Fruit fly (Drosophila melanogaster) whole organism, embryonic: Measurements from ENCODE around the gene RPA3.

ENCODE experiments used
- Antp ChIP-seq: fragments of 200-800 bp; sonication (Bioruptor generic); optimal IDR thresholded peaks from 3 replicates; lab custom pipeline; 2016; ENCODE audit warnings: missing biosample characterization, missing genetic modification characterization
- Bgb ChIP-seq: fragments of 200-800 bp; sonication (Bioruptor generic); IDR thresholded peaks from 2 replicates; pipeline ENCODE4 v1.3.6; 2022; ENCODE audit warnings: missing biosample characterization, missing genetic modification characterization; ENCODE audit not compliant: partially characterized antibody
- CG11560 ChIP-seq: fragments of 200-800 bp; sonication (Bioruptor generic); IDR thresholded peaks from 3 replicates; pipeline ENCODE4 v1.3.6; 2022; ENCODE audit warnings: missing biosample characterization, missing genetic modification characterization
- CG12104 ChIP-seq: fragments of 200-800 bp; sonication (Bioruptor generic); optimal IDR thresholded peaks from 3 replicates; lab custom pipeline; 2016; ENCODE audit warnings: missing biosample characterization, missing genetic modification characterization
- CG13296 ChIP-seq: fragments of 200-800 bp; sonication (Bioruptor generic); optimal IDR thresholded peaks from 3 replicates; lab custom pipeline; 2018; ENCODE audit warnings: missing biosample characterization, mild to moderate bottlenecking, missing genetic modification characterization
- CG14050 ChIP-seq: fragments of 200-800 bp; sonication (Bioruptor generic); IDR thresholded peaks from 3 replicates; pipeline ENCODE4 v1.3.6; 2022; ENCODE audit warnings: missing biosample characterization, missing genetic modification characterization
- CG14965 ChIP-seq: fragments of 200-800 bp; sonication (Bioruptor generic); optimal IDR thresholded peaks from 2 replicates; lab custom pipeline; 2016; ENCODE audit warnings: missing biosample characterization, missing genetic modification characterization, borderline replicate concordance
- CG15269 ChIP-seq: fragments of 200-800 bp; sonication (Bioruptor generic); optimal IDR thresholded peaks from 2 replicates; lab custom pipeline; 2018; ENCODE audit warnings: missing biosample characterization, mild to moderate bottlenecking, missing genetic modification characterization, moderate library complexity
- CG17361 ChIP-seq: fragments of 200-800 bp; sonication (Bioruptor generic); IDR thresholded peaks from 3 replicates; pipeline ENCODE4 v1.3.6; 2022; ENCODE audit warnings: missing biosample characterization, missing genetic modification characterization
- CG18619 ChIP-seq: fragments of 200-800 bp; sonication (Bioruptor generic); optimal IDR thresholded peaks from 3 replicates; lab custom pipeline; 2017; ENCODE audit warnings: missing biosample characterization, mild to moderate bottlenecking, missing genetic modification characterization
- CG2120 ChIP-seq: fragments of 200-800 bp; sonication (Bioruptor generic); optimal IDR thresholded peaks from 3 replicates; lab custom pipeline; 2016; ENCODE audit warnings: missing biosample characterization, missing genetic modification characterization
- CG30020 ChIP-seq: fragments of 200-800 bp; optimal IDR thresholded peaks from 2 replicates; lab custom pipeline; 2019; ENCODE audit warnings: missing biosample characterization, mild to moderate bottlenecking, missing genetic modification characterization, moderate library complexity
- CG33213 ChIP-seq: fragments of 200-800 bp; sonication (Bioruptor generic); optimal IDR thresholded peaks from 3 replicates; lab custom pipeline; 2016; ENCODE audit warnings: missing biosample characterization, missing genetic modification characterization
- CG34224 ChIP-seq: fragments of 200-800 bp; sonication (Bioruptor generic); IDR thresholded peaks from 3 replicates; pipeline ENCODE4 v1.3.6; 2022; ENCODE audit warnings: missing biosample characterization, missing genetic modification characterization; ENCODE audit not compliant: partially characterized antibody
- CG3995 ChIP-seq: fragments of 200-800 bp; sonication (Bioruptor generic); optimal IDR thresholded peaks from 3 replicates; lab custom pipeline; 2016; ENCODE audit warnings: missing biosample characterization, missing genetic modification characterization
- CG6254 ChIP-seq: fragments of 200-800 bp; sonication (Bioruptor generic); optimal IDR thresholded peaks from 3 replicates; lab custom pipeline; 2017; ENCODE audit warnings: mild to moderate bottlenecking, missing biosample characterization, missing genetic modification reagents, missing genetic modification characterization
- CG6791 ChIP-seq: fragments of 200-800 bp; sonication (Bioruptor generic); IDR thresholded peaks from 3 replicates; pipeline ENCODE4 v1.3.6; 2022; ENCODE audit warnings: missing biosample characterization, missing genetic modification characterization; ENCODE audit not compliant: partially characterized antibody
- CoRest ChIP-seq: fragments of 200-800 bp; sonication (Bioruptor generic); optimal IDR thresholded peaks from 3 replicates; lab custom pipeline; 2018; ENCODE audit warnings: missing biosample characterization, mild to moderate bottlenecking, missing genetic modification characterization, moderate library complexity
- D19B ChIP-seq: fragments of 200-800 bp; sonication (Bioruptor generic); optimal IDR thresholded peaks from 2 replicates; lab custom pipeline; 2017; ENCODE audit warnings: missing biosample characterization, mild to moderate bottlenecking, missing genetic modification characterization
- Doc2 ChIP-seq: fragments of 200-800 bp; sonication (Bioruptor generic); IDR thresholded peaks from 2 replicates; pipeline ENCODE4 v1.3.6; 2022; ENCODE audit warnings: missing biosample characterization, missing genetic modification characterization
- Dp ChIP-seq: fragments of 200-800 bp; sonication (Bioruptor generic); optimal IDR thresholded peaks from 2 replicates; lab custom pipeline; 2018; ENCODE audit warnings: missing biosample characterization, mild to moderate bottlenecking, missing genetic modification characterization, moderate library complexity
- E2f2 ChIP-seq: fragments of 200-800 bp; sonication (Bioruptor generic); IDR thresholded peaks from 2 replicates; pipeline ENCODE4 v1.3.6; 2022; ENCODE audit warnings: missing biosample characterization, missing genetic modification characterization
- Gsc ChIP-seq: fragments of 200-800 bp; sonication (Bioruptor generic); IDR thresholded peaks from 2 replicates; pipeline ENCODE4 v1.3.6; 2022; ENCODE audit warnings: missing biosample characterization, missing genetic modification characterization
- H2.0 ChIP-seq: fragments of 200-800 bp; sonication (Bioruptor generic); IDR thresholded peaks from 2 replicates; pipeline ENCODE4 v1.3.6; 2022; ENCODE audit warnings: missing biosample characterization, missing genetic modification characterization
- Hmx ChIP-seq: fragments of 200-800 bp; sonication (Bioruptor generic); optimal IDR thresholded peaks from 2 replicates; lab custom pipeline; 2016; ENCODE audit warnings: missing biosample characterization, missing genetic modification characterization
- Max ChIP-seq: fragments of 200-800 bp; sonication (Bioruptor generic); optimal IDR thresholded peaks from 2 replicates; lab custom pipeline; 2016; ENCODE audit warnings: missing biosample characterization, mild to moderate bottlenecking, missing genetic modification characterization
- Nf-YA ChIP-seq: fragments of 200-800 bp; sonication (Bioruptor generic); IDR thresholded peaks from 2 replicates; pipeline ENCODE4 v1.3.6; 2022; ENCODE audit warnings: missing biosample characterization, missing genetic modification characterization
- Opbp ChIP-seq: fragments of 200-800 bp; sonication (Bioruptor generic); IDR thresholded peaks from 3 replicates; pipeline ENCODE4 v1.3.6; 2022; ENCODE audit warnings: missing biosample characterization, missing genetic modification characterization; ENCODE audit not compliant: partially characterized antibody
- Optix ChIP-seq: fragments of 200-800 bp; sonication (Bioruptor generic); IDR thresholded peaks from 3 replicates; pipeline ENCODE4 v1.3.6; 2022; ENCODE audit warnings: missing biosample characterization, missing genetic modification characterization
- Ptx1 ChIP-seq: fragments of 200-800 bp; sonication (Bioruptor generic); IDR thresholded peaks from 2 replicates; pipeline ENCODE4 v1.3.6; 2022; ENCODE audit warnings: missing biosample characterization, missing genetic modification characterization
- Six4 ChIP-seq: fragments of 200-800 bp; sonication (Bioruptor generic); optimal IDR thresholded peaks from 2 replicates; lab custom pipeline; 2016; ENCODE audit warnings: missing biosample characterization, missing genetic modification characterization
- bsh ChIP-seq, 2 experiments: fragments of 200-800 bp; sonication (Bioruptor generic); optimal IDR thresholded peaks; 2 replicates each; lab custom pipeline; 2017 to 2018; ENCODE audit warnings: mild to moderate bottlenecking in 2 of 2, missing biosample characterization in 2 of 2, missing genetic modification characterization in 2 of 2, moderate library complexity in 1 of 2
- crp ChIP-seq, 2 experiments: fragments of 200-800 bp; sonication (Bioruptor generic); optimal IDR thresholded peaks; 2 replicates in 1 of 2; 3 replicates in 1 of 2; lab custom pipeline; 2017; ENCODE audit warnings: missing biosample characterization in 2 of 2, missing genetic modification characterization in 2 of 2, mild to moderate bottlenecking in 1 of 2, moderate library complexity in 1 of 2
- dan ChIP-seq: fragments of 200-800 bp; sonication (Bioruptor generic); IDR thresholded peaks from 2 replicates; pipeline ENCODE4 v1.3.6; 2022; ENCODE audit warnings: missing biosample characterization, missing genetic modification characterization
- dmrt11E ChIP-seq: fragments of 200-800 bp; sonication (Bioruptor generic); optimal IDR thresholded peaks from 3 replicates; lab custom pipeline; 2018; ENCODE audit warnings: missing biosample characterization, mild to moderate bottlenecking, missing genetic modification characterization, moderate library complexity
- dmrt99B ChIP-seq: fragments of 200-800 bp; sonication (Bioruptor generic); optimal IDR thresholded peaks from 2 replicates; lab custom pipeline; 2018; ENCODE audit warnings: missing biosample characterization, mild to moderate bottlenecking, missing genetic modification characterization, moderate library complexity
- ems ChIP-seq: fragments of 200-800 bp; sonication (Bioruptor generic); optimal IDR thresholded peaks from 3 replicates; lab custom pipeline; 2016; ENCODE audit warnings: missing biosample characterization, missing genetic modification characterization
- esg ChIP-seq: fragments of 200-800 bp; sonication (Bioruptor generic); conservative IDR thresholded peaks from 2 replicates; pipeline ENCODE4 v1.3.6; 2022; ENCODE audit warnings: missing biosample characterization, missing genetic modification characterization
- fu2 ChIP-seq: fragments of 200-800 bp; sonication (Bioruptor generic); optimal IDR thresholded peaks from 2 replicates; lab custom pipeline; 2016; ENCODE audit warnings: missing biosample characterization, missing genetic modification characterization
- gce ChIP-seq: fragments of 200-800 bp; sonication (Bioruptor generic); IDR thresholded peaks from 3 replicates; pipeline ENCODE4 v1.3.6; 2022; ENCODE audit warnings: missing biosample characterization, missing genetic modification characterization
- hb ChIP-seq: fragments of 200-800 bp; sonication (Bioruptor generic); IDR thresholded peaks from 3 replicates; pipeline ENCODE4 v1.3.6; 2022; ENCODE audit warnings: missing biosample characterization, missing genetic modification characterization; ENCODE audit not compliant: partially characterized antibody
- kay ChIP-seq: fragments of 200-800 bp; sonication (Bioruptor generic); optimal IDR thresholded peaks from 2 replicates; lab custom pipeline; 2016; ENCODE audit warnings: missing biosample characterization, missing genetic modification characterization
- lmd ChIP-seq: fragments of 200-800 bp; sonication (Bioruptor generic); IDR thresholded peaks from 2 replicates; pipeline ENCODE4 v1.3.6; 2022; ENCODE audit warnings: missing biosample characterization, missing genetic modification characterization
- lov ChIP-seq, 2 experiments: fragments of 200-800 bp in 1 of 2; fragments of >200 bp in 1 of 2; sonication (Bioruptor generic) in 1 of 2; IDR thresholded peaks in 1 of 2; optimal IDR thresholded peaks in 1 of 2; 2 replicates in 1 of 2; 3 replicates in 1 of 2; pipeline versions ENCODE4 v1.3.6 to Lab custom; 2017 to 2022; ENCODE audit warnings: missing biosample characterization in 1 of 2, missing genetic modification characterization in 1 of 2
- nau ChIP-seq: fragments of 200-800 bp; sonication (Bioruptor generic); optimal IDR thresholded peaks from 3 replicates; lab custom pipeline; 2017; ENCODE audit warnings: missing biosample characterization, mild to moderate bottlenecking, missing genetic modification characterization, missing genetic modification reagents
- schlank ChIP-seq: fragments of 200-800 bp; sonication (Bioruptor generic); optimal IDR thresholded peaks from 2 replicates; lab custom pipeline; 2018; ENCODE audit warnings: missing biosample characterization, mild to moderate bottlenecking, missing genetic modification characterization
- sens ChIP-seq: fragments of 200-800 bp; sonication (Bioruptor generic); peaks from one replicate; lab custom pipeline; 2016; ENCODE audit warnings: missing biosample characterization, missing genetic modification characterization
- tin ChIP-seq: fragments of 200-800 bp; sonication (Bioruptor generic); optimal IDR thresholded peaks from 3 replicates; lab custom pipeline; 2016; ENCODE audit warnings: missing biosample characterization, missing genetic modification characterization
- toy ChIP-seq: fragments of 200-800 bp; sonication (Bioruptor generic); IDR thresholded peaks from 2 replicates; pipeline ENCODE4 v1.3.6; 2022; ENCODE audit warnings: missing biosample characterization, missing genetic modification characterization
- yki ChIP-seq: fragments of >200 bp; optimal IDR thresholded peaks from 3 replicates; lab custom pipeline; 2018

The RPA3 gene

DNA sequence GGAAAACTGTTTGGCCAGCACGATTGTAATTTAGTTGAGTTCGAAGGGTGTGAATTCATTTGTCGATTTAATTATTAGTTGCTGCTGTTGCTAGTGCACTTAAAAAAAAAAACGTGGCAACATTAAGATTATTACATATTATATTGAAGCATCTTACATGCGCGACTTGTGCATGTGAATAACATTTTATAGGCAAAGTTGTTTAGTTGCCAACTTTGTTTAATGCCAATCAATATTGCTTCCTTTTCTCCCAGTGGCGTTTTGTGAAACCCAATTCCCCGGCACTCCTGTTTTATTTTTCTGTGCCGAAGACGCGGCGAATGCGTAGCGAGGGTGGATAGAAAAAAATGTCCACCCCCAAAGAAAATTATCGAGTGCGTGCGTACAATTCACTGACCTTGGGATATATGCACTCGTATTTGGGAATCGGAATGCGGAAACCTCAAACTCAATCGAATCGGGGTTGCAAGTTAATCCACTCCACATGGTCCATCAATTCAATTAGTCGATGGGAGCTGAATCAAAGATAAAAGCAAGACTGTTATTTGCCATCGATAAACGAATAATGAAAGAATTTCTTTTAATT, 13.4 kb upstream of the RPA3 start (continued):
- no peak for TF ChIP-seq hb
- peak; percentile 8 for TF ChIP-seq CG18619 (GFP tag; lab: Kevin White, UChicago)
- peak; percentile 51 for TF ChIP-seq CoRest (tag; lab: Kevin White, UChicago)
- no peak for TF ChIP-seq CG14050 (GFP tag; lab: Robert Waterston, UW)
- peak; percentile 66 for TF ChIP-seq Optix (GFP tag; lab: Robert Waterston, UW)
- TF ChIP-seq CG6791 (GFP tag; lab: Robert Waterston, UW), result no peak
- TF ChIP-seq tin, result peak; percentile 60
- TF ChIP-seq CG6254 (GFP tag; lab: Kevin White, UChicago), result peak; percentile 54
- TF ChIP-seq bsh (GFP tag; optimal IDR thresholded peaks at IDR 0.05; lab: Kevin White, UChicago), result peak in 1 of 2 experiments; percentile 84
- no peak for TF ChIP-seq CG12104 (GFP tag; lab: Kevin White, UChicago)
- TF ChIP-seq yki (lab: Kevin White, UChicago), result no peak
- no peak for TF ChIP-seq Doc2
- no peak for TF ChIP-seq lov (optimal IDR thresholded peaks at IDR 0.05; lab: Kevin White, UChicago)
- TF ChIP-seq lov (GFP tag; IDR thresholded peaks at IDR 0.05; lab: Robert Waterston, UW), result 0 out of 3 replicates have a peak, but pooled peaks have one; percentile 39
- TF ChIP-seq kay (GFP tag; lab: Kevin White, UChicago), result peak; percentile 48
- TF ChIP-seq Bgb (GFP tag; lab: Robert Waterston, UW), result no peak
- peak; percentile 23; the same call in 1 of the 2 replicates for TF ChIP-seq E2f2 (GFP tag; lab: Robert Waterston, UW)
- TF ChIP-seq esg (GFP tag; lab: Robert Waterston, UW), result peak; percentile 40
- no peak for TF ChIP-seq Antp (GFP tag; lab: Kevin White, UChicago)
- peak; percentile 29 for TF ChIP-seq Six4 (GFP tag; lab: Kevin White, UChicago)
- TF ChIP-seq ems (GFP tag; lab: Kevin White, UChicago), result peak; percentile 39
- TF ChIP-seq sens (GFP tag; lab: Kevin White, UChicago), result peak; percentile 94
- no peak for TF ChIP-seq fu2 (GFP tag; lab: Kevin White, UChicago)
- no peak for TF ChIP-seq Opbp (GFP tag; lab: Robert Waterston, UW)
- no peak for TF ChIP-seq D19B (GFP tag; lab: Kevin White, UChicago)
- peak; percentile 19 for TF ChIP-seq CG2120 (GFP tag; lab: Kevin White, UChicago)
- TF ChIP-seq Hmx (GFP tag; lab: Kevin White, UChicago), result no peak
- no peak for TF ChIP-seq CG14965 (GFP tag; lab: Kevin White, UChicago)
- TF ChIP-seq Gsc (GFP tag; lab: Robert Waterston, UW), result no peak
- peak; percentile 51; the same call in 1 of the 2 replicates for TF ChIP-seq lmd
- no peak for TF ChIP-seq schlank (tag; lab: Kevin White, UChicago)
- no peak for TF ChIP-seq Nf-YA
- no peak for TF ChIP-seq Dp (GFP tag; lab: Kevin White, UChicago)
- no peak for TF ChIP-seq toy (GFP tag; lab: Robert Waterston, UW)
- TF ChIP-seq crp (GFP tag; optimal IDR thresholded peaks at IDR 0.05; lab: Kevin White, UChicago), result no peak
- peak; percentile 31 for TF ChIP-seq CG33213 (GFP tag; lab: Kevin White, UChicago)
- TF ChIP-seq CG30020 (tag; lab: Kevin White, UChicago), result no peak
- TF ChIP-seq dan (GFP tag; lab: Robert Waterston, UW), result no peak
- peak; percentile 44; the same call in 1 of the 2 replicates for TF ChIP-seq Ptx1 (GFP tag; lab: Robert Waterston, UW)
- peak; percentile 63 for TF ChIP-seq dmrt99B (tag; lab: Kevin White, UChicago)
- TF ChIP-seq gce, result 0 out of 3 replicates have a peak, but pooled peaks have one; percentile 45
- TF ChIP-seq CG34224 (GFP tag; lab: Robert Waterston, UW), result no peak
- TF ChIP-seq Max, result peak; percentile 20
- TF ChIP-seq CG17361 (GFP tag; lab: Robert Waterston, UW), result peak; percentile 70
- peak; percentile 83 for TF ChIP-seq dmrt11E
- TF ChIP-seq CG13296 (GFP tag; lab: Kevin White, UChicago), result no peak
- no peak for TF ChIP-seq CG11560 (tag; lab: Robert Waterston, UW)
- peak; percentile 3 for TF ChIP-seq CG15269 (tag; lab: Kevin White, UChicago)
- peak; percentile 8 for TF ChIP-seq nau (GFP tag; lab: Kevin White, UChicago)
- TF ChIP-seq H2.0, result 0 out of 2 replicates have a peak, but pooled peaks have one; percentile 6
- TF ChIP-seq CG3995 (GFP tag; lab: Kevin White, UChicago), result no peak
